Worm (Caenorhabditis elegans) whole organism, late embryonic: Measurements from ENCODE around the gene scvp-1.

Experiments
- F13H6.1 ChIP-seq: sonication (generic microtip); optimal IDR thresholded peaks from 2 replicates; lab custom pipeline; 2016; ENCODE audit warnings: missing genetic modification characterization, missing compliant biosample characterization
- ceh-19 ChIP-seq: fragments of 200-800 bp; sonication (Bioruptor generic); optimal IDR thresholded peaks from 2 replicates; lab custom pipeline; 2018; ENCODE audit warnings: mild to moderate bottlenecking, missing genetic modification characterization, missing compliant biosample characterization
- ceh-34 ChIP-seq: sonication (generic microtip); optimal IDR thresholded peaks from 2 replicates; lab custom pipeline; 2016; ENCODE audit warnings: mild to moderate bottlenecking, missing genetic modification characterization, missing compliant biosample characterization
- ceh-6 ChIP-seq: fragments of 200-800 bp; sonication (Bioruptor generic); optimal IDR thresholded peaks from 2 replicates; lab custom pipeline; 2018; ENCODE audit warnings: mild to moderate bottlenecking, missing genetic modification characterization, missing compliant biosample characterization
- elt-2 ChIP-seq: sonication (generic microtip); optimal IDR thresholded peaks from 2 replicates; lab custom pipeline; 2016; ENCODE audit warnings: missing genetic modification reagents, missing genetic modification characterization, missing compliant biosample characterization
- nhr-11 ChIP-seq: fragments of 150-350 bp; optimal IDR thresholded peaks from 2 replicates; lab custom pipeline; 2014; ENCODE audit warnings: missing biosample characterization, missing genetic modification characterization
- pha-2 ChIP-seq: sonication (generic microtip); optimal IDR thresholded peaks from 2 replicates; lab custom pipeline; 2017; ENCODE audit warnings: mild to moderate bottlenecking, missing genetic modification characterization, missing compliant biosample characterization
- sox-4 ChIP-seq: sonication (generic microtip); optimal IDR thresholded peaks from 2 replicates; lab custom pipeline; 2017; ENCODE audit warnings: mild to moderate bottlenecking, missing genetic modification characterization, inconsistent platforms, missing compliant biosample characterization
- syd-9 ChIP-seq: sonication (generic microtip); optimal IDR thresholded peaks from 2 replicates; lab custom pipeline; 2016; ENCODE audit warnings: mild to moderate bottlenecking, missing genetic modification characterization, moderate library complexity, missing compliant biosample characterization
- tbx-2 ChIP-seq: sonication (generic microtip); optimal IDR thresholded peaks from 2 replicates; lab custom pipeline; 2016; ENCODE audit warnings: missing genetic modification characterization, missing compliant biosample characterization

DNA sequence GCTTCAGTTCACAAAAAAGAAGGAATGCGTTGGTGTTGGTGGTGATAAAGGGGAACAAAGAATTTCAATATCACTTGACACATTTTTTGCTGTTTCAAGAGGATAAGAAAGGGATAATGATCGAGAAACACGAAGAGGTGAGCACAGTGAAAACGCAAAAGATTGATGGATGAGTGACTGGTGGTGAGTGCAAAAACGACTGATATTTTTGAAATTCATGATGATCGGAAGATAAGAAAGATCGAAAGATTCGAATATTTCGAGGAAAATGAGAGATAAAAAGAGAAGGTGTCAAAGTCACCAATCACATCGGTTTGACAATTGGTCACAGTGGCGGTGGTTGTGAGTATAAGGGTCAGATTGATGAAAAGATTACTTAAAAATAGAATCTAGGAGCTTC, 15.2 kb downstream of the scvp-1 start:
- no peak for TF ChIP-seq elt-2 (tag; lab: Kevin White, UChicago)
- TF ChIP-seq ceh-34 (tag; lab: Kevin White, UChicago): no peak
- no peak for TF ChIP-seq pha-2
- no peak for TF ChIP-seq ceh-6 (GFP tag; lab: Kevin White, UChicago)
- no peak for TF ChIP-seq syd-9
- TF ChIP-seq sox-4: no peak
- no peak for TF ChIP-seq ceh-19
- TF ChIP-seq tbx-2: no peak
- TF ChIP-seq nhr-11 (tag; lab: Kevin White, UChicago): no peak
- TF ChIP-seq F13H6.1 (tag; lab: Kevin White, UChicago): no peak
